Fruit fly (Drosophila melanogaster) ovary, adult (tissue): ENCODE results near the gene LpR2.
A peak's percentile ranks its signal among the peaks of the same experiment; 100 is the strongest.

Source experiments
- CG17801 ChIP-seq: fragments of 200-800 bp; optimal IDR thresholded peaks from 2 replicates; lab custom pipeline; 2019; ENCODE audit warnings: missing biosample characterization, mild to moderate bottlenecking, missing genetic modification characterization, moderate library complexity; ENCODE audit not compliant: partially characterized antibody

Gene LpR2

dm6 chr3R:25740348-25740751 lies at the start of gene LpR2:
TSS of gene LpR2 (minus strand) at chr3R:25740465.
- peak; percentile 76 for TF ChIP-seq CG17801 (GFP tag; lab: Kevin White, UChicago)

- TF ChIP-seq CG17801 (GFP tag; lab: Kevin White, UChicago): no peak
Observed at dm6 chr3R:25789355-25789754, 49.1 kb upstream of the LpR2 start, which contains the start of gene CG31380. TSS of gene CG31380 (minus strand) at chr3R:25789455.

dm6 chr3R:25787198-25787597 lies 46.9 kb upstream of the LpR2 start, which contains the start of gene CG4960:
TSS of gene CG4960 (minus strand) at chr3R:25787298.
- TF ChIP-seq CG17801 (GFP tag; lab: Kevin White, UChicago): no peak

dm6 chr3R:25782855-25783424 lies 42.7 kb upstream of the LpR2 start:
- TF ChIP-seq CG17801 (GFP tag; lab: Kevin White, UChicago): no peak

dm6 chr3R:25778205-25778604 lies 37.9 kb upstream of the LpR2 start, which contains the start of gene CG4956:
TSS of gene CG4956 (minus strand) at chr3R:25778305.
- no peak for TF ChIP-seq CG17801 (GFP tag; lab: Kevin White, UChicago)

dm6 chr3R:25777098-25777497 lies 36.8 kb upstream of the LpR2 start, which contains the start of gene CG17195:
TSS of gene CG17195 (minus strand) at chr3R:25777198.
- no peak for TF ChIP-seq CG17801 (GFP tag; lab: Kevin White, UChicago)

- no peak for TF ChIP-seq CG17801 (GFP tag; lab: Kevin White, UChicago)
Observed at dm6 chr3R:25776137-25776536, 35.9 kb upstream of the LpR2 start, which contains the start of gene CG17196. TSS of gene CG17196 (minus strand) at chr3R:25776237.

dm6 chr3R:25775269-25775668 lies 35.0 kb upstream of the LpR2 start, which contains the start of the genes CG17197 and CG17198:
TSS of gene CG17197 (minus strand) at chr3R:25775369.
TSS of gene CG17198 (minus strand) at chr3R:25775369.
- no peak for TF ChIP-seq CG17801 (GFP tag; lab: Kevin White, UChicago)

- TF ChIP-seq CG17801 (GFP tag; lab: Kevin White, UChicago): no peak
Observed at dm6 chr3R:25763005-25763404, 22.7 kb upstream of the LpR2 start, which contains the start of gene LpR1. TSS of gene LpR1 (minus strand) at chr3R:25763105.

- TF ChIP-seq CG17801 (GFP tag; lab: Kevin White, UChicago): no peak
Observed at dm6 chr3R:25762005-25762764, 21.9 kb upstream of the LpR2 start.

dm6 chr3R:25760190-25760589 lies 19.9 kb upstream of the LpR2 start:
- TF ChIP-seq CG17801 (GFP tag; lab: Kevin White, UChicago): no peak

- TF ChIP-seq CG17801 (GFP tag; lab: Kevin White, UChicago): no peak
Observed at dm6 chr3R:25759430-25759829, 19.2 kb upstream of the LpR2 start.

- no peak for TF ChIP-seq CG17801 (GFP tag; lab: Kevin White, UChicago)
Observed at dm6 chr3R:25755864-25756507, 15.7 kb upstream of the LpR2 start.

dm6 chr3R:25754844-25755429 lies 14.7 kb upstream of the LpR2 start:
- TF ChIP-seq CG17801 (GFP tag; lab: Kevin White, UChicago): no peak

dm6 chr3R:25753798-25754197 lies 13.5 kb upstream of the LpR2 start:
- TF ChIP-seq CG17801 (GFP tag; lab: Kevin White, UChicago): no peak
